Fruit fly (Drosophila melanogaster): ENCODE measurements around the gene CG3982.

CG3982 gene

DNA sequence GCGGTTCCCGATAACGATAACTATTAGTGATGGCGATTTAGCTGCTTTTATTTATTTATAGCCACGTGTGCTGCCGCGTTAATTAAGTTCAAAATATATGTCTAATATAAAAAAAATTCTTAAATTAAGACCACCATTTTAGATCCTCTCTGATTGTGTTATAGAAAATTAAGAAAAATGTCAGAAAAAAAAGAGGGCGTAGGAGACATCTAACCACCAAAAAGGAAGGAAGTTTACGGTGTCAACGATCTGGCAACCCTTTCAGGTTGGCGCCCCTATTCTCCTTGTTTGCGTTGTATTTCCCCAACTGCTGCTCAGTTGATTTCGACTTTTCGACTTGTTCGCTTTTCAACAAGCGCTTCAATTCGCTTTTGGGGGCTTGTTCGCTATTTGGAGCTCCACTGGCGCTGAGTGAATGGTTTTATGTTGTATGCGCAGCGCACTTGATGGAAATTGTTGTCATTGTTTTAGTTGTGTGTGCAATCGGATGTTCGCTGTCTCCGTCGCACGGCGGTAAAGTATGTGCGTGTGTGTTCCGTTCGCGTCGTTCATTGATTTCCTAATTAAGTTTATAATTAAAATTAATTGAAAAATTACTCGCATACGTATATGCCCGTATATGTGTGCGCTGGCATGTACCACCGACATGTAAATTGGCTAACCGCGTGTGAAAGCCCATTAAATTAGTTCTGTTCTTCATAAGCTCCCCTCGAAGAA is 43.7 kb upstream of the CG3982 start, which contains the start of the genes CG3434 and CG44838 (continued):
- TF ChIP-seq inv (GFP tag; IDR thresholded peaks at IDR 0.05; ENCODE audit: partially characterized antibody) (no peak), dati (GFP tag; IDR thresholded peaks at IDR 0.05) (peak; percentile 45; the same call in 1 of the 2 replicates), crp (GFP tag; optimal IDR thresholded peaks at IDR 0.05) (peak in 1 of 2 experiments; percentile 55), Ssrp (tag; optimal IDR thresholded peaks at IDR 0.05) (peak; percentile 75), gsb-n (tag; optimal IDR thresholded peaks at IDR 0.05) (peak; percentile 36), scrt (GFP tag; optimal IDR thresholded peaks at IDR 0.05) (peak; percentile 75), B-H2 (GFP tag; optimal IDR thresholded peaks at IDR 0.05) (peak; percentile 79), Lim3 (GFP tag; IDR thresholded peaks at IDR 0.05) (no peak), Nf-YC (tag; optimal IDR thresholded peaks at IDR 0.05) (peak; percentile 85), CG8478 (optimal IDR thresholded peaks at IDR 0.05) (no peak), sna (GFP tag; IDR thresholded peaks at IDR 0.05; ENCODE audit: partially characterized antibody) (no peak), CG32772 (GFP tag; IDR thresholded peaks at IDR 0.05) (peak; percentile 65), B-H1 (GFP tag; IDR thresholded peaks at IDR 0.05) (peak; percentile 69), Dfd (GFP tag; optimal IDR thresholded peaks at IDR 0.05) (no peak), stc (GFP tag; IDR thresholded peaks at IDR 0.05) (peak; percentile 78), corto (GFP tag; optimal IDR thresholded peaks at IDR 0.05) (peak; percentile 42), CG33557 (GFP tag; optimal IDR thresholded peaks at IDR 0.05) (peak; percentile 82), gro (GFP tag; optimal IDR thresholded peaks at IDR 0.05) (peak; percentile 64), yki (optimal IDR thresholded peaks at IDR 0.05) (no peak), CG8944 (GFP tag; optimal IDR thresholded peaks at IDR 0.05) (peak; percentile 55), CG17829 (tag; optimal IDR thresholded peaks at IDR 0.05) (peak; percentile 83), Neu2 (GFP tag; optimal IDR thresholded peaks at IDR 0.05; ENCODE audit: borderline replicate concordance) (peak; percentile 56), CG3726 (GFP tag; IDR thresholded peaks at IDR 0.05) (no peak), dpn (GFP tag; optimal IDR thresholded peaks at IDR 0.05) (peak; percentile 74 to 84), ewg (GFP tag; optimal IDR thresholded peaks at IDR 0.05) (peak; percentile 69), CG10959 (GFP tag; IDR thresholded peaks at IDR 0.05) (no peak), CG8290 (GFP tag; optimal IDR thresholded peaks at IDR 0.05) (peak; percentile 83), CG8290 (tag; optimal IDR thresholded peaks at IDR 0.05) (peak; percentile 27 to 81), CG13775 (GFP tag; optimal IDR thresholded peaks at IDR 0.05) (peak; percentile 89), ranshi (GFP tag; IDR thresholded peaks at IDR 0.05) (peak; percentile 64), Meics (GFP tag; optimal IDR thresholded peaks at IDR 0.05) (peak; percentile 82), jumu (GFP tag; optimal IDR thresholded peaks at IDR 0.05) (peak; percentile 73), Atf6 (GFP tag; IDR thresholded peaks at IDR 0.05) (peak; percentile 63; the same call in 1 of the 2 replicates), Usf (GFP tag; optimal IDR thresholded peaks at IDR 0.05) (peak; percentile 57), CG6175 (GFP tag; IDR thresholded peaks at IDR 0.05) (peak; percentile 44; the same call in 1 of the 3 replicates), Sin3A (optimal IDR thresholded peaks at IDR 0.05) (peak; percentile 2), Ets97D (GFP tag; optimal IDR thresholded peaks at IDR 0.05) (peak; percentile 78), CG10654 (GFP tag; optimal IDR thresholded peaks at IDR 0.05) (peak; percentile 77), lmd (GFP tag; IDR thresholded peaks at IDR 0.05) (peak; percentile 70), CG12155 (GFP tag; optimal IDR thresholded peaks at IDR 0.05) (peak; percentile 86), CG2199 (GFP tag; IDR thresholded peaks at IDR 0.05) (peak; percentile 76), Doc2 (GFP tag; IDR thresholded peaks at IDR 0.05) (no peak), fd3F (GFP tag; optimal IDR thresholded peaks at IDR 0.05) (peak; percentile 68), CG15696 (tag; optimal IDR thresholded peaks at IDR 0.05) (peak; percentile 84), CG4328 (GFP tag; optimal IDR thresholded peaks at IDR 0.05) (peak; percentile 72), schlank (tag; optimal IDR thresholded peaks at IDR 0.05) (no peak), Mrtf (GFP tag; IDR thresholded peaks at IDR 0.05) (peak; percentile 68; the same call in 2 of the 3 replicates), CG4820 (GFP tag; optimal IDR thresholded peaks at IDR 0.05) (peak; percentile 74), salm (tag; optimal IDR thresholded peaks at IDR 0.05) (peak; percentile 37), tup (GFP tag; optimal IDR thresholded peaks at IDR 0.05) (peak; percentile 38), al (GFP tag; IDR thresholded peaks at IDR 0.05) (peak; percentile 43)

Measured in whole organism, embryonic.